Worm (Caenorhabditis elegans) whole organism, L2 larva: ENCODE results near the gene K02F6.6.

ENCODE experiments used
- ceh-16 ChIP-seq: fragments of 150-350 bp; optimal IDR thresholded peaks from 2 replicates; lab custom pipeline; 2014; ENCODE audit warnings: missing biosample characterization, missing genetic modification characterization
- egl-27 ChIP-seq: sonication (generic microtip); optimal IDR thresholded peaks from 3 replicates; lab custom pipeline; 2017; ENCODE audit warnings: missing biosample characterization, missing genetic modification reagents, missing genetic modification characterization
- fos-1 ChIP-seq: fragments of 150-350 bp; optimal IDR thresholded peaks from 2 replicates; lab custom pipeline; 2014; ENCODE audit warnings: missing biosample characterization, missing genetic modification characterization
- lin-13 ChIP-seq: fragments of 150-350 bp; optimal IDR thresholded peaks from 2 replicates; lab custom pipeline; 2014; ENCODE audit warnings: missing biosample characterization, missing genetic modification reagents, missing genetic modification characterization
- lsy-2 ChIP-seq, 2 experiments: fragments of 150-350 bp in 1 of 2; sonication (generic microtip) in 1 of 2; optimal IDR thresholded peaks; 2 replicates each; lab custom pipeline; 2014 to 2017; ENCODE audit warnings: missing biosample characterization in 2 of 2, missing genetic modification characterization in 2 of 2
- mab-5 ChIP-seq: fragments of 150-350 bp; optimal IDR thresholded peaks from 2 replicates; lab custom pipeline; 2014; ENCODE audit warnings: missing biosample characterization, missing genetic modification characterization
- nhr-11 ChIP-seq: fragments of 150-350 bp; optimal IDR thresholded peaks from 2 replicates; lab custom pipeline; 2014; ENCODE audit warnings: missing biosample characterization, missing genetic modification characterization
- nhr-77 ChIP-seq: fragments of 150-350 bp; optimal IDR thresholded peaks from 2 replicates; lab custom pipeline; 2014; ENCODE audit warnings: missing biosample characterization, missing genetic modification characterization
- snpc-4 ChIP-seq: fragments of 150-350 bp; optimal IDR thresholded peaks from 2 replicates; lab custom pipeline; 2014; ENCODE audit warnings: missing biosample characterization, missing genetic modification characterization
- unc-39 ChIP-seq: fragments of 150-350 bp; optimal IDR thresholded peaks from 2 replicates; lab custom pipeline; 2014; ENCODE audit warnings: missing biosample characterization, missing genetic modification characterization
- unc-55 ChIP-seq: fragments of 150-350 bp; sonication (generic microtip); optimal IDR thresholded peaks from 3 replicates; lab custom pipeline; 2014; ENCODE audit warnings: missing biosample characterization, missing genetic modification reagents, missing genetic modification characterization
- zag-1 ChIP-seq: fragments of 150-350 bp; optimal IDR thresholded peaks from 2 replicates; lab custom pipeline; 2014; ENCODE audit warnings: missing biosample characterization, missing genetic modification characterization

ce11 chrII:2488386-2488785, 42.2 kb upstream of the K02F6.6 start, which contains the start of gene F53G2.1:
- no peak for TF ChIP-seq nhr-11 (tag; lab: Kevin White, UChicago)
- TF ChIP-seq unc-55 (GFP tag; lab: Kevin White, UChicago) = no peak
- TF ChIP-seq lsy-2 (tag; optimal IDR thresholded peaks at IDR 0.05; lab: Kevin White, UChicago) = no peak
- TF ChIP-seq snpc-4 (tag; lab: Kevin White, UChicago) = no peak
- TF ChIP-seq zag-1 (tag; lab: Kevin White, UChicago) = no peak
- no peak for TF ChIP-seq ceh-16
- TF ChIP-seq nhr-77 (tag; lab: Kevin White, UChicago) = no peak
- no peak for TF ChIP-seq mab-5
- no peak for TF ChIP-seq egl-27
- no peak for TF ChIP-seq fos-1 (tag; lab: Kevin White, UChicago)
- TF ChIP-seq unc-39 (tag; lab: Kevin White, UChicago) = no peak
- no peak for TF ChIP-seq lin-13 (GFP tag; lab: Kevin White, UChicago)
